Worm (Caenorhabditis elegans) whole organism, early embryonic: Measurements from ENCODE around the gene Y111B2A.12.

Experiments
- B0310.2 ChIP-seq: sonication (generic microtip); optimal IDR thresholded peaks from 2 replicates; lab custom pipeline; 2016; ENCODE audit warnings: mild to moderate bottlenecking, missing genetic modification characterization, missing compliant biosample characterization
- F13C5.2 ChIP-seq: sonication (generic microtip); optimal IDR thresholded peaks from 2 replicates; lab custom pipeline; 2017; ENCODE audit warnings: mild to moderate bottlenecking, missing genetic modification characterization, inconsistent platforms, missing compliant biosample characterization
- aly-1 ChIP-seq: sonication (generic microtip); optimal IDR thresholded peaks from 2 replicates; lab custom pipeline; 2016; ENCODE audit warnings: missing genetic modification characterization, missing compliant biosample characterization
- ama-1 ChIP-seq: fragments of 150-350 bp; optimal IDR thresholded peaks from 2 replicates; lab custom pipeline; 2014
- ceh-13 ChIP-seq: fragments of 200-800 bp; sonication (Bioruptor generic); optimal IDR thresholded peaks from 2 replicates; lab custom pipeline; 2018; ENCODE audit warnings: mild to moderate bottlenecking, missing genetic modification characterization, missing compliant biosample characterization
- ceh-36 ChIP-seq: sonication (generic microtip); optimal IDR thresholded peaks from 2 replicates; lab custom pipeline; 2016; ENCODE audit warnings: missing genetic modification characterization, inconsistent platforms, missing compliant biosample characterization
- ets-7 ChIP-seq: sonication (generic microtip); optimal IDR thresholded peaks from 2 replicates; lab custom pipeline; 2016; ENCODE audit warnings: missing genotype, missing genetic modification characterization, missing compliant biosample characterization
- flt-1 ChIP-seq: fragments of 200-800 bp; sonication (Bioruptor generic); IDR thresholded peaks from 2 replicates; pipeline ENCODE4 v1.3.6; 2022; ENCODE audit warnings: missing genetic modification characterization, missing compliant biosample characterization
- hmbx-1 ChIP-seq: sonication (generic microtip); optimal IDR thresholded peaks from 2 replicates; lab custom pipeline; 2016; ENCODE audit warnings: mild to moderate bottlenecking, missing genetic modification characterization, missing compliant biosample characterization
- hmg-4 ChIP-seq: fragments of 200-800 bp; sonication (Bioruptor generic); optimal IDR thresholded peaks from 2 replicates; lab custom pipeline; 2018; ENCODE audit warnings: mild to moderate bottlenecking, missing genetic modification characterization, missing compliant biosample characterization
- hnd-1 ChIP-seq: sonication (generic microtip); optimal IDR thresholded peaks from 2 replicates; lab custom pipeline; 2016; ENCODE audit warnings: missing genetic modification characterization, missing compliant biosample characterization
- pes-1 ChIP-seq: fragments of 200-800 bp; sonication (Bioruptor generic); IDR thresholded peaks from 2 replicates; pipeline ENCODE4 v1.3.6; 2022; ENCODE audit warnings: missing genetic modification reagents, missing genetic modification characterization, missing compliant biosample characterization
- scrt-1 ChIP-seq: fragments of 200-800 bp; sonication (Bioruptor generic); IDR thresholded peaks from 2 replicates; pipeline ENCODE4 v1.3.6; 2022; ENCODE audit warnings: missing genetic modification characterization, missing compliant biosample characterization
- sea-1 ChIP-seq: fragments of 200-800 bp; sonication (Bioruptor generic); conservative IDR thresholded peaks from 2 replicates; pipeline ENCODE4 v1.3.6; 2022; ENCODE audit warnings: missing genetic modification characterization, missing compliant biosample characterization
- tbx-11 ChIP-seq: fragments of 200-800 bp; sonication (Bioruptor generic); IDR thresholded peaks from 2 replicates; pipeline ENCODE4 v1.3.6; 2022; ENCODE audit warnings: missing genetic modification characterization, missing compliant biosample characterization
- tbx-37 ChIP-seq: fragments of 200-800 bp; sonication (Bioruptor generic); conservative IDR thresholded peaks from 2 replicates; pipeline ENCODE4 v1.3.6; 2022; ENCODE audit warnings: missing genetic modification reagents, missing genetic modification characterization, missing compliant biosample characterization
- tra-4 ChIP-seq: sonication (generic microtip); optimal IDR thresholded peaks from 2 replicates; lab custom pipeline; 2017; ENCODE audit warnings: missing genetic modification characterization, missing compliant biosample characterization

Gene Y111B2A.12

ce11 chrIII:12608989-12609388 lies at the start of gene Y111B2A.12:
Gene Y111B2A.12, plus strand, starts transcription at chrIII:12609289.
- TF ChIP-seq ceh-36 (tag; lab: Kevin White, UChicago) (no peak), F13C5.2 (no peak), hnd-1 (tag; lab: Kevin White, UChicago) (no peak), tra-4 (tag; lab: Kevin White, UChicago) (no peak), aly-1 (tag; lab: Kevin White, UChicago) (no peak), flt-1 (GFP tag; lab: Robert Waterston, UW) (no peak), hmbx-1 (tag; lab: Kevin White, UChicago) (no peak), scrt-1 (GFP tag; lab: Robert Waterston, UW) (no peak), pes-1 (GFP tag; lab: Robert Waterston, UW) (no peak), B0310.2 (no peak), sea-1 (no peak), ceh-13 (GFP tag; lab: Kevin White, UChicago) (no peak), tbx-37 (GFP tag; lab: Robert Waterston, UW) (no peak), ama-1 (lab: Kevin White, UChicago) (no peak), ets-7 (tag; lab: Kevin White, UChicago) (no peak), hmg-4 (GFP tag; lab: Kevin White, UChicago) (no peak), tbx-11 (no peak)

DNA sequence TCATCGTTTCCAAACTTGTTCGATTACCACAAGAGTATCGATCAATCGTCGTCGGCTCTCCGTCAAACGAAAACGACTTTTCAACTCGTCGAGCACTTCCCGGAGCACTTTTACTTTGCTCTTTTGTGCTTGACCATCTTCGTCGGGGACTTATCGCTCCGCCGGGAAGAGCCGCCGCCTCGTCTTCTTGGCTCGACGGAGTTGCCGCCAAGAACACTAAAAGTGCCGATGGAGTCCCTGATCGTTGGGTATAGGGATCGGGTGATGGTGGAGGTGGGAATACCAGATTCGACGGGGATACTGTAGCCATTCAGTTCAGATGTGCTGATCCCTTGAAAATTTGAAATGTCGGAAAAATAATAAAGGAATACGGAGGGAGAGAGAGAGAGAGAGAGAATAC lies 46.3 kb upstream of the Y111B2A.12 start:
- TF ChIP-seq B0310.2 (no peak), pes-1 (GFP tag; lab: Robert Waterston, UW) (no peak), hmbx-1 (tag; lab: Kevin White, UChicago) (no peak), ceh-13 (GFP tag; lab: Kevin White, UChicago) (no peak), tbx-37 (GFP tag; lab: Robert Waterston, UW) (no peak), ceh-36 (tag; lab: Kevin White, UChicago) (no peak), tbx-11 (no peak), ama-1 (lab: Kevin White, UChicago) (no peak), scrt-1 (GFP tag; lab: Robert Waterston, UW) (no peak), hnd-1 (tag; lab: Kevin White, UChicago) (no peak)

ce11 chrIII:12565791-12566190 lies 43.3 kb upstream of the Y111B2A.12 start:
- TF ChIP-seq B0310.2 (no peak), hmg-4 (GFP tag; lab: Kevin White, UChicago) (no peak), F13C5.2 (no peak), ceh-36 (tag; lab: Kevin White, UChicago) (no peak), tbx-11 (no peak), tbx-37 (GFP tag; lab: Robert Waterston, UW) (no peak), ama-1 (lab: Kevin White, UChicago) (no peak), sea-1 (no peak), ceh-13 (GFP tag; lab: Kevin White, UChicago) (no peak), hmbx-1 (tag; lab: Kevin White, UChicago) (no peak), flt-1 (GFP tag; lab: Robert Waterston, UW) (no peak), hnd-1 (tag; lab: Kevin White, UChicago) (no peak), pes-1 (GFP tag; lab: Robert Waterston, UW) (no peak), aly-1 (tag; lab: Kevin White, UChicago) (no peak)

DNA sequence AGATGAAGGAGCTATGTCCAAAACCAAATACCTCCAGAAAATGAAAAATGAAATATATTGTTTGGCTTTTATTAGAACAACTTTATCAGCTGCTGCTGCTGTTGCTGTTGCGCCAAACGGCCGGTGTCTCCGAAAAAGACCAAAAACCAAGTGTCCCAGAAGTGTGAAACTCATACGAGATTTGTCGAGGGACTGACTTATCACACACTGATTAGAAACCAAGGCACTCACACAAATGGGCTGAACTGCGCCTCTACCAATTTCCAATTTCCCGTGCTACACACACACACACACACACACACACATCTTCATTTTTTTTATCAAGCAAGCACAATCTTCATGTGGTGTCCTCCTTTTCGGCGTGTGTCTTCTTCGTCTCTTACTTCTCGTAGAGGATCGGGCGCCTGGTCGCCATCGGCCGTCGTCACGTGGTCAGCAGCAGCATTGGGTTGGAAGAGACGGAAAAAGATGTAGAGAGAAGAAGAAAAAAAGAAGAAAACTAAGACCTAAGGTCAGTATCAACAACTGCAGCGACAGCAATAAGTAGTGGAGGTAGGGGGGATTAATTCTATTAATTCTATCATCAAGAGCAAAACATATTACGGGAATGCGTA lies 40.9 kb upstream of the Y111B2A.12 start:
- TF ChIP-seq flt-1 (GFP tag; lab: Robert Waterston, UW) (no peak), sea-1 (no peak), F13C5.2 (no peak), hmg-4 (GFP tag; lab: Kevin White, UChicago) (no peak), ceh-36 (tag; lab: Kevin White, UChicago) (no peak), aly-1 (tag; lab: Kevin White, UChicago) (no peak), tbx-11 (no peak), B0310.2 (no peak), ama-1 (lab: Kevin White, UChicago) (no peak), tbx-37 (GFP tag; lab: Robert Waterston, UW) (no peak), ceh-13 (GFP tag; lab: Kevin White, UChicago) (no peak), hnd-1 (tag; lab: Kevin White, UChicago) (no peak), ets-7 (tag; lab: Kevin White, UChicago) (no peak), tra-4 (tag; lab: Kevin White, UChicago) (no peak), scrt-1 (GFP tag; lab: Robert Waterston, UW) (no peak)

DNA sequence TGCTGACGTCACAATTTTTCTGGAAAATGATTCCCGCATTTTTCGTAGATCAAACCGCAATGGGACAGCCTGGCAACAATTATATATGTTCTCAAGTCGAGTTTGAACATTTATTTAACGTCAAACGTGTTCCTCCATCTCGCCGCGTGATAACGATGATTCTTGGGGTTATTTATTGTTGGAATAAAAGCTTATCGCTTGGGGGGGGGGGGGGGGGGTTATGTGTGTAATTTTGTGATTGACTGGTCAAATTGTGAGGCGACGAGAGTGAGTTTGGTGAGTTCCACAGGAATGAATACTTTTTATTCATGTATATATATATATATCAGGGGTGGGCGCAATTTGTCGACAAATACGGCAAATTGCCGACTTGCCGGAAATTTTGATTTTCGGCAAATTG lies 40.1 kb upstream of the Y111B2A.12 start:
- no peak for TF ChIP-seq hnd-1 (tag; lab: Kevin White, UChicago)
- TF ChIP-seq hmbx-1 (tag; lab: Kevin White, UChicago): no peak
- no peak for TF ChIP-seq sea-1
- TF ChIP-seq B0310.2: no peak
- no peak for TF ChIP-seq tbx-37 (GFP tag; lab: Robert Waterston, UW)
- no peak for TF ChIP-seq ceh-13 (GFP tag; lab: Kevin White, UChicago)
- TF ChIP-seq tra-4 (tag; lab: Kevin White, UChicago): no peak
- TF ChIP-seq ets-7 (tag; lab: Kevin White, UChicago): no peak
- no peak for TF ChIP-seq F13C5.2
- no peak for TF ChIP-seq hmg-4 (GFP tag; lab: Kevin White, UChicago)
- no peak for TF ChIP-seq pes-1 (GFP tag; lab: Robert Waterston, UW)
- no peak for TF ChIP-seq ama-1 (lab: Kevin White, UChicago)
- TF ChIP-seq scrt-1 (GFP tag; lab: Robert Waterston, UW): no peak

DNA sequence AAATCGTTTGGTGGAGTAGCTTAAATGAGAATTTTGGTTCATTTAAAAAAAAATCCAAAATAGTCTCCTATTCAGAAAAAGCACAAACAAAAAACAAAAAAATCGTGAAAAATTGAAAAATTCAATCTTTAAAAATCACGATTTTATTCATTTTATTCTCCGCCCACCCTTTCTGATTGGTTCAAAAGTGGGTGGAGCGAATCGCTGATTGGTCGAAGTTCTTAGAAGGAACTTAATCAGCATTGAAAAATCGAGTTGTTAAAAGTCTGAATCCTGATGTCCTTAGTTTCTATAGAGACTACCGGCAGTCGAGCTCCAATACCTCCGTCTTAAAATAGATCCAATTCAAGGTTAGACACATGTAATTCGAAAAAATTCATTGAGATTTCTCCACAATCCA lies 39.2 kb upstream of the Y111B2A.12 start:
- TF ChIP-seq hnd-1 (tag; lab: Kevin White, UChicago) (no peak), pes-1 (GFP tag; lab: Robert Waterston, UW) (no peak), ceh-13 (GFP tag; lab: Kevin White, UChicago) (no peak), tbx-11 (no peak), sea-1 (no peak), tra-4 (tag; lab: Kevin White, UChicago) (no peak), ets-7 (tag; lab: Kevin White, UChicago) (no peak), flt-1 (GFP tag; lab: Robert Waterston, UW) (no peak), scrt-1 (GFP tag; lab: Robert Waterston, UW) (no peak), ama-1 (lab: Kevin White, UChicago) (no peak), B0310.2 (no peak), tbx-37 (GFP tag; lab: Robert Waterston, UW) (no peak), aly-1 (tag; lab: Kevin White, UChicago) (no peak), ceh-36 (tag; lab: Kevin White, UChicago) (no peak), hmg-4 (GFP tag; lab: Kevin White, UChicago) (no peak), F13C5.2 (no peak), hmbx-1 (tag; lab: Kevin White, UChicago) (no peak)
